Fruit fly (Drosophila melanogaster) whole organism, embryonic: ENCODE results near the gene upSET.
A peak's percentile ranks its signal among the peaks of the same experiment; 100 is the strongest.

Source experiments
- ATbp ChIP-seq: fragments of 200-800 bp; sonication (Bioruptor generic); optimal IDR thresholded peaks from 2 replicates; lab custom pipeline; 2017; ENCODE audit warnings: missing biosample characterization, mild to moderate bottlenecking, missing genetic modification characterization, missing genetic modification reagents
- CG10147 ChIP-seq: fragments of 200-800 bp; sonication (Bioruptor generic); optimal IDR thresholded peaks from 2 replicates; lab custom pipeline; 2019; ENCODE audit warnings: missing biosample characterization, mild to moderate bottlenecking, missing genetic modification characterization, moderate library complexity
- CG10267 ChIP-seq: fragments of 200-800 bp; sonication (Bioruptor generic); optimal IDR thresholded peaks from 2 replicates; lab custom pipeline; 2018; ENCODE audit warnings: missing biosample characterization, mild to moderate bottlenecking, missing genetic modification characterization, moderate library complexity
- CG10321 ChIP-seq: fragments of 200-800 bp; sonication (Bioruptor generic); IDR thresholded peaks from 2 replicates; pipeline ENCODE4 v1.3.6; 2022; ENCODE audit warnings: missing biosample characterization, missing genetic modification characterization
- CG11695 ChIP-seq: fragments of 200-800 bp; sonication (Bioruptor generic); IDR thresholded peaks from 3 replicates; pipeline ENCODE4 v1.3.6; 2022; ENCODE audit warnings: missing biosample characterization, missing genetic modification characterization
- CG11696 ChIP-seq: fragments of 200-800 bp; sonication (Bioruptor generic); IDR thresholded peaks from 2 replicates; pipeline ENCODE4 v1.3.6; 2022; ENCODE audit warnings: missing biosample characterization, missing genetic modification characterization
- CG12104 ChIP-seq: fragments of 200-800 bp; sonication (Bioruptor generic); optimal IDR thresholded peaks from 3 replicates; lab custom pipeline; 2016; ENCODE audit warnings: missing biosample characterization, missing genetic modification characterization
- CG13287 ChIP-seq: fragments of 200-800 bp; sonication (Bioruptor generic); IDR thresholded peaks from 2 replicates; pipeline ENCODE4 v1.3.6; 2022; ENCODE audit warnings: missing biosample characterization, missing genetic modification characterization; ENCODE audit not compliant: partially characterized antibody
- CG14050 ChIP-seq: fragments of 200-800 bp; sonication (Bioruptor generic); IDR thresholded peaks from 3 replicates; pipeline ENCODE4 v1.3.6; 2022; ENCODE audit warnings: missing biosample characterization, missing genetic modification characterization
- CG15073 ChIP-seq: fragments of 200-800 bp; sonication (Bioruptor generic); optimal IDR thresholded peaks from 2 replicates; lab custom pipeline; 2016; ENCODE audit warnings: missing biosample characterization, missing genetic modification characterization
- CG15514 ChIP-seq: fragments of 200-800 bp; sonication (Bioruptor generic); optimal IDR thresholded peaks from 3 replicates; lab custom pipeline; 2017; ENCODE audit warnings: missing biosample characterization, missing genetic modification characterization, mild to moderate bottlenecking, moderate library complexity, missing genetic modification reagents
- CG1603 ChIP-seq: fragments of 200-800 bp; sonication (Bioruptor generic); optimal IDR thresholded peaks from 2 replicates; lab custom pipeline; 2019; ENCODE audit warnings: missing biosample characterization, mild to moderate bottlenecking, missing genetic modification characterization, moderate library complexity
- CG17829 ChIP-seq: fragments of 200-800 bp; optimal IDR thresholded peaks from 2 replicates; lab custom pipeline; 2019; ENCODE audit warnings: missing biosample characterization, mild to moderate bottlenecking, missing genetic modification characterization, moderate library complexity
- CG2202 ChIP-seq: fragments of 200-800 bp; sonication (Bioruptor generic); optimal IDR thresholded peaks from 2 replicates; lab custom pipeline; 2018; ENCODE audit warnings: missing biosample characterization, mild to moderate bottlenecking, missing genetic modification characterization
- CG30020 ChIP-seq: fragments of 200-800 bp; optimal IDR thresholded peaks from 2 replicates; lab custom pipeline; 2019; ENCODE audit warnings: missing biosample characterization, mild to moderate bottlenecking, missing genetic modification characterization, moderate library complexity
- CG31365 ChIP-seq: fragments of 200-800 bp; sonication (Bioruptor generic); optimal IDR thresholded peaks from 2 replicates; lab custom pipeline; 2018; ENCODE audit warnings: missing biosample characterization, mild to moderate bottlenecking, missing genetic modification characterization
- CG3281 ChIP-seq: fragments of 200-800 bp; sonication (Bioruptor generic); optimal IDR thresholded peaks from 3 replicates; lab custom pipeline; 2017; ENCODE audit warnings: missing biosample characterization, mild to moderate bottlenecking, missing genetic modification characterization
- CG3407 ChIP-seq: fragments of 200-800 bp; sonication (Bioruptor generic); optimal IDR thresholded peaks from 2 replicates; lab custom pipeline; 2018; ENCODE audit warnings: missing biosample characterization, mild to moderate bottlenecking, missing genetic modification characterization
- CG34376 ChIP-seq: fragments of 200-800 bp; sonication (Bioruptor generic); optimal IDR thresholded peaks from 2 replicates; lab custom pipeline; 2018; ENCODE audit warnings: missing biosample characterization, mild to moderate bottlenecking, missing genetic modification characterization
- CG4404 ChIP-seq: fragments of 200-800 bp; sonication (Bioruptor generic); IDR thresholded peaks from 2 replicates; pipeline ENCODE4 v1.3.6; 2022; ENCODE audit warnings: missing biosample characterization, missing genetic modification characterization
- CG6175 ChIP-seq: fragments of 200-800 bp; sonication (Bioruptor generic); IDR thresholded peaks from 3 replicates; pipeline ENCODE4 v1.3.6; 2022; ENCODE audit warnings: missing biosample characterization, missing genetic modification characterization
- CG7839 ChIP-seq: fragments of 200-800 bp; sonication (Bioruptor generic); optimal IDR thresholded peaks from 3 replicates; lab custom pipeline; 2018; ENCODE audit warnings: missing biosample characterization, mild to moderate bottlenecking, missing genetic modification characterization, moderate library complexity
- CG7963 ChIP-seq: fragments of 200-800 bp; sonication (Bioruptor generic); IDR thresholded peaks from 3 replicates; pipeline ENCODE4 v1.3.6; 2022; ENCODE audit warnings: missing biosample characterization, missing genetic modification characterization; ENCODE audit not compliant: partially characterized antibody
- Deaf1 ChIP-seq: fragments of 200-800 bp; optimal IDR thresholded peaks from 3 replicates; lab custom pipeline; 2019; ENCODE audit warnings: missing biosample characterization, mild to moderate bottlenecking, missing genetic modification characterization, moderate library complexity
- Mrtf ChIP-seq: fragments of 200-800 bp; sonication (Bioruptor generic); IDR thresholded peaks from 3 replicates; pipeline ENCODE4 v1.3.6; 2022; ENCODE audit warnings: missing biosample characterization, missing genetic modification characterization
- NC2α ChIP-seq: fragments of 200-800 bp; sonication (Bioruptor generic); optimal IDR thresholded peaks from 2 replicates; lab custom pipeline; 2016; ENCODE audit warnings: missing biosample characterization, missing genetic modification characterization
- NFAT ChIP-seq: fragments of 200-800 bp; sonication (Bioruptor generic); IDR thresholded peaks from 2 replicates; pipeline ENCODE4 v1.3.6; 2022; ENCODE audit warnings: missing biosample characterization, missing genetic modification characterization
- Neu2 ChIP-seq: fragments of 200-800 bp; sonication (Bioruptor generic); optimal IDR thresholded peaks from 3 replicates; lab custom pipeline; 2016; ENCODE audit warnings: missing biosample characterization, missing genetic modification characterization, borderline replicate concordance
- Nf-YB ChIP-seq: fragments of 200-800 bp; sonication (Bioruptor generic); optimal IDR thresholded peaks from 3 replicates; lab custom pipeline; 2019; ENCODE audit warnings: missing biosample characterization, mild to moderate bottlenecking, missing genetic modification characterization, moderate library complexity
- NfI ChIP-seq: fragments of 200-800 bp; sonication (Bioruptor generic); optimal IDR thresholded peaks from 3 replicates; lab custom pipeline; 2018; ENCODE audit warnings: missing biosample characterization, mild to moderate bottlenecking, missing genetic modification characterization, moderate library complexity
- Oaz ChIP-seq: fragments of 200-800 bp; sonication (Bioruptor generic); IDR thresholded peaks from 2 replicates; pipeline ENCODE4 v1.3.6; 2022; ENCODE audit warnings: missing biosample characterization, missing genetic modification characterization
- Oli ChIP-seq: fragments of 200-800 bp; sonication (Bioruptor generic); optimal IDR thresholded peaks from 2 replicates; lab custom pipeline; 2018; ENCODE audit warnings: missing biosample characterization, mild to moderate bottlenecking, missing genetic modification characterization, moderate library complexity
- Scr ChIP-seq: fragments of 200-800 bp; sonication (Bioruptor generic); IDR thresholded peaks from 2 replicates; pipeline ENCODE4 v1.3.6; 2022; ENCODE audit warnings: missing biosample characterization, missing genetic modification characterization; ENCODE audit not compliant: partially characterized antibody
- ab ChIP-seq: fragments of 200-800 bp; sonication (Bioruptor generic); optimal IDR thresholded peaks from 2 replicates; lab custom pipeline; 2016; ENCODE audit warnings: missing biosample characterization, missing genetic modification characterization
- bab2 ChIP-seq: fragments of 200-800 bp; sonication (Bioruptor generic); optimal IDR thresholded peaks from 2 replicates; lab custom pipeline; 2016; ENCODE audit warnings: missing biosample characterization, missing genetic modification characterization
- br ChIP-seq: fragments of >200 bp; optimal IDR thresholded peaks from 2 replicates; lab custom pipeline; 2017
- corto ChIP-seq: fragments of 200-800 bp; sonication (Bioruptor generic); optimal IDR thresholded peaks from 2 replicates; lab custom pipeline; 2016; ENCODE audit warnings: missing biosample characterization, mild to moderate bottlenecking, missing genetic modification characterization, moderate library complexity
- dimm ChIP-seq: fragments of 200-800 bp; sonication (Bioruptor generic); IDR thresholded peaks from 2 replicates; pipeline ENCODE4 v1.3.6; 2022; ENCODE audit warnings: missing biosample characterization, missing genetic modification characterization
- dm ChIP-seq: fragments of 200-800 bp; sonication (Bioruptor generic); optimal IDR thresholded peaks from 3 replicates; lab custom pipeline; 2016; ENCODE audit warnings: missing biosample characterization, missing genetic modification characterization
- gcm2 ChIP-seq: fragments of 200-800 bp; sonication (Bioruptor generic); optimal IDR thresholded peaks from 2 replicates; lab custom pipeline; 2016; ENCODE audit warnings: missing biosample characterization, missing genetic modification characterization
- grn ChIP-seq: fragments of 200-800 bp; sonication (Bioruptor generic); optimal IDR thresholded peaks from 3 replicates; lab custom pipeline; 2017; ENCODE audit warnings: missing biosample characterization, missing genetic modification characterization
- kah ChIP-seq: fragments of 200-800 bp; sonication (Bioruptor generic); optimal IDR thresholded peaks from 2 replicates; lab custom pipeline; 2018; ENCODE audit warnings: missing biosample characterization, mild to moderate bottlenecking, missing genetic modification characterization
- lilli ChIP-seq: fragments of 200-800 bp; sonication (Bioruptor generic); optimal IDR thresholded peaks from 3 replicates; lab custom pipeline; 2016; ENCODE audit warnings: missing biosample characterization, missing genetic modification characterization
- pb ChIP-seq: fragments of 200-800 bp; sonication (Bioruptor generic); optimal IDR thresholded peaks from 3 replicates; lab custom pipeline; 2016; ENCODE audit warnings: missing biosample characterization, missing genetic modification characterization
- run ChIP-seq: fragments of 200-800 bp; sonication (Bioruptor generic); optimal IDR thresholded peaks from 3 replicates; lab custom pipeline; 2018; ENCODE audit warnings: missing biosample characterization, mild to moderate bottlenecking, missing genetic modification characterization
- sisA ChIP-seq: fragments of 200-800 bp; sonication (Bioruptor generic); IDR thresholded peaks from 2 replicates; pipeline ENCODE4 v1.3.6; 2022; ENCODE audit warnings: missing biosample characterization, missing genetic modification characterization
- so ChIP-seq: fragments of 200-800 bp; sonication (Bioruptor generic); IDR thresholded peaks from 3 replicates; pipeline ENCODE4 v1.3.6; 2022; ENCODE audit warnings: missing biosample characterization, missing genetic modification characterization
- tap ChIP-seq: fragments of 200-800 bp; optimal IDR thresholded peaks from 3 replicates; lab custom pipeline; 2019; ENCODE audit warnings: missing biosample characterization, mild to moderate bottlenecking, missing genetic modification characterization, moderate library complexity
- tin ChIP-seq: fragments of 200-800 bp; sonication (Bioruptor generic); optimal IDR thresholded peaks from 3 replicates; lab custom pipeline; 2016; ENCODE audit warnings: missing biosample characterization, missing genetic modification characterization
- yki ChIP-seq: fragments of >200 bp; optimal IDR thresholded peaks from 3 replicates; lab custom pipeline; 2018
- zf30C ChIP-seq: fragments of 200-800 bp; sonication (Bioruptor generic); optimal IDR thresholded peaks from 3 replicates; lab custom pipeline; 2018; ENCODE audit warnings: missing biosample characterization, mild to moderate bottlenecking, missing genetic modification characterization

upSET gene

DNA sequence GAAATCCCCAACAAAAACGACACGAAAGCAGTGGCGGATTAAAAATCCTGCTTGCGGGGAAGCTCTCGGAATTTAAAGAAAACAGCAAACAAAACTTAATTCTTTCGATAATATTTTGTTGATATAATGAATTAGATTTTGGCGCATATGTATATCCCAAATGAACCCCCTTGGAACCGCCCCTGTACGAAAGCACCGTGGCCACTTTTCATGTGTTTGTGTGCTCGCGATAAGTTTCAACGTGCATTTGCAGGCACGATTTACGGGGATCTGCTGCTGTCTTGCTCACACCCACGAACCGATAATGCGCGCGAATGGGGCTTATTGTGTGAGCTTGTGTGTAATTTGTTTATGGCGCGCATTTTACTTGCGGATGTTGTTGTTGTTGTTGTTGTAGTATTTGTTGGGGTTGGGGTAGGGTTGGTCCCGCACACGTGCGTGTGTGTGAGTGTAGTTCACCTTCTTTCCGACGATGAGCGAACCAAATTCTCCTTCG lies 3.1 kb downstream of the upSET start (continued):
- TF ChIP-seq CG4404 (GFP tag; lab: Robert Waterston, UW) (peak; percentile 74), CG11696 (peak; percentile 85), CG12104 (GFP tag; lab: Kevin White, UChicago) (peak; percentile 88), CG30020 (tag; lab: Kevin White, UChicago) (peak; percentile 69), CG7839 (tag; lab: Kevin White, UChicago) (peak; percentile 96), CG3281 (peak; percentile 93), Oaz (GFP tag; lab: Robert Waterston, UW) (peak; percentile 94), CG10267 (peak; percentile 79), tap (peak; percentile 95), CG10147 (GFP tag; lab: Kevin White, UChicago) (peak; percentile 88), NC2α (GFP tag; lab: Kevin White, UChicago) (peak; percentile 88), NFAT (GFP tag; lab: Robert Waterston, UW) (peak; percentile 90), gcm2 (GFP tag; lab: Kevin White, UChicago) (peak; percentile 94), CG15514 (GFP tag; lab: Kevin White, UChicago) (peak; percentile 91), CG10321 (peak; percentile 86), CG17829 (tag; lab: Kevin White, UChicago) (peak; percentile 87), br (lab: Kevin White, UChicago) (no peak), Deaf1 (tag; lab: Kevin White, UChicago) (peak; percentile 73), kah (GFP tag; lab: Kevin White, UChicago) (peak; percentile 89), NfI (GFP tag; lab: Kevin White, UChicago) (peak; percentile 98), ATbp (peak; percentile 95), tin (GFP tag; lab: Kevin White, UChicago) (peak; percentile 97), CG7963 (GFP tag; lab: Robert Waterston, UW) (no peak), dm (GFP tag; lab: Kevin White, UChicago) (peak; percentile 94), CG3407 (GFP tag; lab: Kevin White, UChicago) (peak; percentile 93), grn (GFP tag; lab: Kevin White, UChicago) (no peak), CG13287 (GFP tag; lab: Robert Waterston, UW) (no peak), Nf-YB (GFP tag; lab: Kevin White, UChicago) (peak; percentile 74), CG6175 (GFP tag; lab: Robert Waterston, UW) (0 out of 3 replicates have a peak, but pooled peaks have one; percentile 40), CG31365 (tag; lab: Kevin White, UChicago) (peak; percentile 82), CG2202 (tag; lab: Kevin White, UChicago) (peak; percentile 79), CG15073 (GFP tag; lab: Kevin White, UChicago) (peak; percentile 75), zf30C (GFP tag; lab: Kevin White, UChicago) (no peak), Mrtf (GFP tag; lab: Robert Waterston, UW) (peak; percentile 91), Neu2 (GFP tag; lab: Kevin White, UChicago) (peak; percentile 58), pb (peak; percentile 90), so (GFP tag; lab: Robert Waterston, UW) (peak; percentile 95), Oli (tag; lab: Kevin White, UChicago) (peak; percentile 96), run (tag; lab: Kevin White, UChicago) (peak; percentile 86), lilli (GFP tag; lab: Kevin White, UChicago) (peak; percentile 97), CG1603 (tag; lab: Kevin White, UChicago) (peak; percentile 96), sisA (GFP tag; lab: Robert Waterston, UW) (peak; percentile 98), CG34376 (peak; percentile 92), corto (GFP tag; lab: Kevin White, UChicago) (peak; percentile 91), ab (peak; percentile 96), bab2 (peak; percentile 97), Scr (GFP tag; lab: Robert Waterston, UW) (no peak), dimm (GFP tag; lab: Robert Waterston, UW) (no peak; the same call in 1 of the 2 replicates), yki (lab: Kevin White, UChicago) (no peak), CG14050 (GFP tag; lab: Robert Waterston, UW) (peak; percentile 96), CG11695 (peak; percentile 77)
